Fruit fly (Drosophila melanogaster) whole organism, embryonic: ENCODE measurements around the gene CG15337.

Experiments used
- Asciz ChIP-seq: fragments of 200-800 bp; sonication (Bioruptor generic); optimal IDR thresholded peaks from 2 replicates; lab custom pipeline; 2017; ENCODE audit warnings: missing biosample characterization, mild to moderate bottlenecking, missing genetic modification characterization, missing genetic modification reagents
- B-H1 ChIP-seq: fragments of 200-800 bp; sonication (Bioruptor generic); IDR thresholded peaks from 3 replicates; pipeline ENCODE4 v1.3.6; 2022; ENCODE audit warnings: missing biosample characterization, missing genetic modification characterization
- BtbVII ChIP-seq: fragments of 200-800 bp; sonication (Bioruptor generic); optimal IDR thresholded peaks from 3 replicates; lab custom pipeline; 2017; ENCODE audit warnings: missing biosample characterization, mild to moderate bottlenecking, missing genetic modification characterization
- CG10959 ChIP-seq: fragments of 200-800 bp; sonication (Bioruptor generic); IDR thresholded peaks from 2 replicates; pipeline ENCODE4 v1.3.6; 2022; ENCODE audit warnings: missing biosample characterization, missing genetic modification characterization
- CG15479 ChIP-seq: fragments of 200-800 bp; sonication (Bioruptor generic); optimal IDR thresholded peaks from 3 replicates; lab custom pipeline; 2019; ENCODE audit warnings: missing biosample characterization, mild to moderate bottlenecking, missing genetic modification characterization, moderate library complexity
- CG1602 ChIP-seq: fragments of 200-800 bp; sonication (Bioruptor generic); optimal IDR thresholded peaks from 3 replicates; lab custom pipeline; 2016; ENCODE audit warnings: missing biosample characterization, missing genetic modification characterization
- CG17802 ChIP-seq: fragments of 200-800 bp; sonication (Bioruptor generic); optimal IDR thresholded peaks from 2 replicates; lab custom pipeline; 2018; ENCODE audit warnings: missing biosample characterization, mild to moderate bottlenecking, missing genetic modification characterization, moderate library complexity
- CG18262 ChIP-seq: fragments of 200-800 bp; optimal IDR thresholded peaks from 3 replicates; lab custom pipeline; 2019; ENCODE audit warnings: missing biosample characterization, mild to moderate bottlenecking, missing genetic modification characterization, moderate library complexity
- CG2875 ChIP-seq: fragments of 200-800 bp; sonication (Bioruptor generic); optimal IDR thresholded peaks from 2 replicates; lab custom pipeline; 2017; ENCODE audit warnings: missing biosample characterization, mild to moderate bottlenecking, missing genetic modification characterization, missing genetic modification reagents
- CG34224 ChIP-seq: fragments of 200-800 bp; sonication (Bioruptor generic); IDR thresholded peaks from 3 replicates; pipeline ENCODE4 v1.3.6; 2022; ENCODE audit warnings: missing biosample characterization, missing genetic modification characterization; ENCODE audit not compliant: partially characterized antibody
- CG4328 ChIP-seq: fragments of 200-800 bp; sonication (Bioruptor generic); optimal IDR thresholded peaks from 3 replicates; lab custom pipeline; 2017; ENCODE audit warnings: missing biosample characterization, missing genetic modification reagents, missing genetic modification characterization
- CG4820 ChIP-seq: fragments of 200-800 bp; sonication (Bioruptor generic); optimal IDR thresholded peaks from 3 replicates; lab custom pipeline; 2016; ENCODE audit warnings: missing biosample characterization, missing genetic modification characterization
- CG6272 ChIP-seq: fragments of 200-800 bp; sonication (Bioruptor generic); IDR thresholded peaks from 2 replicates; pipeline ENCODE4 v1.3.6; 2022; ENCODE audit warnings: missing biosample characterization, missing genetic modification characterization
- CG6654 ChIP-seq: fragments of 200-800 bp; sonication (Bioruptor generic); optimal IDR thresholded peaks from 2 replicates; lab custom pipeline; 2017; ENCODE audit warnings: missing biosample characterization, mild to moderate bottlenecking, missing genetic modification characterization
- CG8388 ChIP-seq: fragments of 200-800 bp; sonication (Bioruptor generic); optimal IDR thresholded peaks from 2 replicates; lab custom pipeline; 2019; ENCODE audit warnings: missing biosample characterization, mild to moderate bottlenecking, missing genetic modification characterization, moderate library complexity
- CG9215 ChIP-seq: fragments of 200-800 bp; sonication (Bioruptor generic); IDR thresholded peaks from 2 replicates; pipeline ENCODE4 v1.3.6; 2022; ENCODE audit warnings: missing biosample characterization, missing genetic modification characterization
- CrebB ChIP-seq: fragments of 200-800 bp; sonication (Bioruptor generic); optimal IDR thresholded peaks from 3 replicates; lab custom pipeline; 2018; ENCODE audit warnings: missing biosample characterization, mild to moderate bottlenecking, missing genetic modification characterization
- Dip2 ChIP-seq: fragments of 200-800 bp; sonication (Bioruptor generic); IDR thresholded peaks from 2 replicates; pipeline ENCODE4 v1.3.6; 2022; ENCODE audit warnings: missing biosample characterization, missing genetic modification characterization
- E2f1 ChIP-seq: fragments of 200-800 bp; sonication (Bioruptor generic); IDR thresholded peaks from 2 replicates; pipeline ENCODE4 v1.3.6; 2022; ENCODE audit warnings: missing biosample characterization, missing genetic modification characterization
- ERR ChIP-seq: fragments of 200-800 bp; sonication (Bioruptor generic); optimal IDR thresholded peaks from 2 replicates; lab custom pipeline; 2016; ENCODE audit warnings: missing biosample characterization, missing genetic modification characterization
- GATAe ChIP-seq: fragments of 200-800 bp; sonication (Bioruptor generic); conservative IDR thresholded peaks from 2 replicates; pipeline ENCODE4 v1.3.6; 2022; ENCODE audit warnings: missing biosample characterization, missing genetic modification characterization
- HHEX ChIP-seq: fragments of 200-800 bp; sonication (Bioruptor generic); optimal IDR thresholded peaks from 3 replicates; lab custom pipeline; 2017; ENCODE audit warnings: missing biosample characterization, mild to moderate bottlenecking, missing genetic modification characterization, missing genetic modification reagents
- NfI ChIP-seq: fragments of 200-800 bp; sonication (Bioruptor generic); optimal IDR thresholded peaks from 3 replicates; lab custom pipeline; 2018; ENCODE audit warnings: missing biosample characterization, mild to moderate bottlenecking, missing genetic modification characterization, moderate library complexity
- Side ChIP-seq: fragments of 200-800 bp; sonication (Bioruptor generic); optimal IDR thresholded peaks from 2 replicates; lab custom pipeline; 2016; ENCODE audit warnings: missing biosample characterization, missing genetic modification characterization
- Spps ChIP-seq: fragments of 200-800 bp; sonication (Bioruptor generic); optimal IDR thresholded peaks from 2 replicates; lab custom pipeline; 2018; ENCODE audit warnings: missing biosample characterization, mild to moderate bottlenecking, missing genetic modification characterization
- Trl ChIP-seq, 3 experiments: fragments of >200 bp in 2 of 3; fragments of 200-800 bp in 1 of 3; sonication (Bioruptor generic) in 1 of 3; optimal IDR thresholded peaks; 2 replicates in 1 of 3; 3 replicates in 2 of 3; lab custom pipeline; 2016 to 2017; ENCODE audit warnings: missing biosample characterization in 1 of 3, missing genetic modification characterization in 1 of 3
- ash1 ChIP-seq: fragments of 200-800 bp; sonication (Bioruptor generic); optimal IDR thresholded peaks from 2 replicates; lab custom pipeline; 2018; ENCODE audit warnings: missing biosample characterization, mild to moderate bottlenecking, missing genetic modification characterization
- bigmax ChIP-seq: fragments of 200-800 bp; sonication (Bioruptor generic); optimal IDR thresholded peaks from 2 replicates; lab custom pipeline; 2018; ENCODE audit warnings: missing biosample characterization, mild to moderate bottlenecking, missing genetic modification characterization
- bsh ChIP-seq, 2 experiments: fragments of 200-800 bp; sonication (Bioruptor generic); optimal IDR thresholded peaks; 2 replicates each; lab custom pipeline; 2017 to 2018; ENCODE audit warnings: mild to moderate bottlenecking in 2 of 2, missing biosample characterization in 2 of 2, missing genetic modification characterization in 2 of 2, moderate library complexity in 1 of 2
- dysf ChIP-seq: fragments of 200-800 bp; sonication (Bioruptor generic); IDR thresholded peaks from 3 replicates; pipeline ENCODE4 v1.3.6; 2022; ENCODE audit warnings: missing biosample characterization, missing genetic modification characterization
- eve ChIP-seq, 2 experiments: fragments of >200 bp; optimal IDR thresholded peaks; 2 replicates each; lab custom pipeline; 2017; ENCODE audit warnings: missing biosample characterization in 2 of 2, missing genetic modification characterization in 2 of 2
- exex ChIP-seq: fragments of 200-800 bp; sonication (Bioruptor generic); optimal IDR thresholded peaks from 4 replicates; lab custom pipeline; 2018; ENCODE audit warnings: missing biosample characterization, mild to moderate bottlenecking, missing genetic modification characterization, moderate library complexity
- gcm ChIP-seq: fragments of 200-800 bp; sonication (Bioruptor generic); optimal IDR thresholded peaks from 2 replicates; lab custom pipeline; 2019; ENCODE audit warnings: missing biosample characterization, mild to moderate bottlenecking, missing genetic modification characterization, moderate library complexity
- gsb ChIP-seq: fragments of 200-800 bp; sonication (Bioruptor generic); IDR thresholded peaks from 2 replicates; pipeline ENCODE4 v1.3.6; 2022; ENCODE audit warnings: missing biosample characterization, missing genetic modification characterization
- hb ChIP-seq: fragments of 200-800 bp; sonication (Bioruptor generic); IDR thresholded peaks from 3 replicates; pipeline ENCODE4 v1.3.6; 2022; ENCODE audit warnings: missing biosample characterization, missing genetic modification characterization; ENCODE audit not compliant: partially characterized antibody
- hbn ChIP-seq: fragments of 200-800 bp; sonication (Bioruptor generic); IDR thresholded peaks from 2 replicates; pipeline ENCODE4 v1.3.6; 2022; ENCODE audit warnings: missing biosample characterization, missing genetic modification characterization; ENCODE audit not compliant: partially characterized antibody
- hth ChIP-seq: fragments of >200 bp; optimal IDR thresholded peaks from 2 replicates; lab custom pipeline; 2017; ENCODE audit warnings: inconsistent platforms
- inv ChIP-seq: fragments of 200-800 bp; sonication (Bioruptor generic); IDR thresholded peaks from 2 replicates; pipeline ENCODE4 v1.3.6; 2022; ENCODE audit warnings: missing biosample characterization, missing genetic modification characterization; ENCODE audit not compliant: partially characterized antibody
- oc ChIP-seq: fragments of 200-800 bp; sonication (Bioruptor generic); optimal IDR thresholded peaks from 2 replicates; lab custom pipeline; 2018; ENCODE audit warnings: missing biosample characterization, mild to moderate bottlenecking, missing genetic modification characterization, moderate library complexity
- pfk ChIP-seq: fragments of 200-800 bp; sonication (Bioruptor generic); optimal IDR thresholded peaks from 2 replicates; lab custom pipeline; 2018; ENCODE audit warnings: missing biosample characterization, mild to moderate bottlenecking, missing genetic modification characterization, moderate library complexity
- phol ChIP-seq: fragments of 200-800 bp; sonication (Bioruptor generic); optimal IDR thresholded peaks from 3 replicates; lab custom pipeline; 2018; ENCODE audit warnings: missing biosample characterization, mild to moderate bottlenecking, missing genetic modification characterization, moderate library complexity
- prd ChIP-seq, 3 experiments: fragments of >200 bp in 2 of 3; fragments of 200-800 bp in 1 of 3; sonication (Bioruptor generic) in 1 of 3; optimal IDR thresholded peaks in 2 of 3; IDR thresholded peaks in 1 of 3; 2 replicates in 2 of 3; 3 replicates in 1 of 3; pipeline versions ENCODE4 v1.3.6 to Lab custom; 2017 to 2022; ENCODE audit warnings: missing biosample characterization in 1 of 3, missing genetic modification characterization in 1 of 3
- row ChIP-seq: fragments of 200-800 bp; sonication (Bioruptor generic); IDR thresholded peaks from 3 replicates; pipeline ENCODE4 v1.3.6; 2022; ENCODE audit warnings: missing biosample characterization, missing genetic modification characterization
- schlank ChIP-seq: fragments of 200-800 bp; sonication (Bioruptor generic); optimal IDR thresholded peaks from 2 replicates; lab custom pipeline; 2018; ENCODE audit warnings: missing biosample characterization, mild to moderate bottlenecking, missing genetic modification characterization
- so ChIP-seq: fragments of 200-800 bp; sonication (Bioruptor generic); IDR thresholded peaks from 3 replicates; pipeline ENCODE4 v1.3.6; 2022; ENCODE audit warnings: missing biosample characterization, missing genetic modification characterization
- sqz ChIP-seq: fragments of 200-800 bp; sonication (Bioruptor generic); optimal IDR thresholded peaks from 3 replicates; lab custom pipeline; 2018; ENCODE audit warnings: missing biosample characterization, mild to moderate bottlenecking, missing genetic modification characterization
- unpg ChIP-seq: fragments of 200-800 bp; sonication (Bioruptor generic); optimal IDR thresholded peaks from 3 replicates; lab custom pipeline; 2018; ENCODE audit warnings: missing biosample characterization, mild to moderate bottlenecking, missing genetic modification characterization, moderate library complexity
- usp ChIP-seq: fragments of >200 bp; optimal IDR thresholded peaks from 2 replicates; lab custom pipeline; 2017; ENCODE audit warnings: missing biosample characterization, missing genetic modification characterization
- z ChIP-seq: fragments of 200-800 bp; sonication (Bioruptor generic); IDR thresholded peaks from 3 replicates; pipeline ENCODE4 v1.3.6; 2022; ENCODE audit warnings: missing biosample characterization, missing genetic modification characterization
- zfh1 ChIP-seq: fragments of 200-800 bp; sonication (Bioruptor generic); IDR thresholded peaks from 3 replicates; pipeline ENCODE4 v1.3.6; 2022; ENCODE audit warnings: missing biosample characterization, missing genetic modification characterization

Gene CG15337

dm6 chrX:8126149-8126548 is 33.7 kb upstream of the CG15337 start (continued):
- no peak for TF ChIP-seq z
- TF ChIP-seq inv (GFP tag; lab: Robert Waterston, UW) = no peak
- TF ChIP-seq zfh1 (GFP tag; lab: Robert Waterston, UW) = peak; percentile 82
- TF ChIP-seq hth (lab: Kevin White, UChicago) = no peak
- no peak for TF ChIP-seq CG34224 (GFP tag; lab: Robert Waterston, UW)
- TF ChIP-seq NfI (GFP tag; lab: Kevin White, UChicago) = peak; percentile 32
- TF ChIP-seq CG9215 (GFP tag; lab: Robert Waterston, UW) = no peak
- TF ChIP-seq B-H1 (GFP tag; lab: Robert Waterston, UW) = 0 out of 3 replicates have a peak, but pooled peaks have one; percentile 32
- TF ChIP-seq HHEX (GFP tag; lab: Kevin White, UChicago) = peak; percentile 17
- TF ChIP-seq gsb (GFP tag; lab: Robert Waterston, UW) = no peak
- TF ChIP-seq Asciz (GFP tag; lab: Kevin White, UChicago) = peak; percentile 49
- peak; percentile 78 for TF ChIP-seq phol
- peak; percentile 32 for TF ChIP-seq Spps
- no peak for TF ChIP-seq ERR (GFP tag; lab: Kevin White, UChicago)
- no peak for TF ChIP-seq Dip2 (GFP tag; lab: Robert Waterston, UW)
- TF ChIP-seq sqz (GFP tag; lab: Kevin White, UChicago) = no peak
- peak; percentile 53 for TF ChIP-seq CG4820 (GFP tag; lab: Kevin White, UChicago)
- no peak for TF ChIP-seq Side
- no peak for TF ChIP-seq CG15479 (GFP tag; lab: Kevin White, UChicago)
- no peak for TF ChIP-seq pfk (GFP tag; lab: Kevin White, UChicago)
- peak; percentile 50 for TF ChIP-seq CG1602
- no peak for TF ChIP-seq eve (GFP tag; optimal IDR thresholded peaks at IDR 0.05; lab: Kevin White, UChicago)
- no peak for TF ChIP-seq ash1 (GFP tag; lab: Kevin White, UChicago)
- peak; percentile 28 for TF ChIP-seq CG17802 (tag; lab: Kevin White, UChicago)
- TF ChIP-seq E2f1 = peak; percentile 43
- no peak for TF ChIP-seq hb (GFP tag; lab: Robert Waterston, UW)
- TF ChIP-seq GATAe (GFP tag; lab: Robert Waterston, UW) = no peak
- peak; percentile 67 for TF ChIP-seq row (GFP tag; lab: Robert Waterston, UW)
- TF ChIP-seq bigmax (GFP tag; lab: Kevin White, UChicago) = no peak
- no peak for TF ChIP-seq schlank (tag; lab: Kevin White, UChicago)
- no peak for TF ChIP-seq CrebB (tag; lab: Kevin White, UChicago)
- TF ChIP-seq so (GFP tag; lab: Robert Waterston, UW) = no peak
- TF ChIP-seq gcm (GFP tag; lab: Kevin White, UChicago) = peak; percentile 40
- TF ChIP-seq CG6272 (GFP tag; lab: Robert Waterston, UW) = no peak
- TF ChIP-seq exex (tag; lab: Kevin White, UChicago) = no peak
- peak; percentile 74 for TF ChIP-seq oc (tag; lab: Kevin White, UChicago)
- peak; percentile 80 for TF ChIP-seq CG18262 (tag; lab: Kevin White, UChicago)
- TF ChIP-seq Trl (optimal IDR thresholded peaks at IDR 0.05; lab: Kevin White, UChicago) = no peak
- TF ChIP-seq Trl (GFP tag; optimal IDR thresholded peaks at IDR 0.05; lab: Kevin White, UChicago) = peak; percentile 21
- no peak for TF ChIP-seq hbn (GFP tag; lab: Robert Waterston, UW)
- TF ChIP-seq prd (optimal IDR thresholded peaks at IDR 0.05; lab: Kevin White, UChicago) = no peak
- TF ChIP-seq prd (GFP tag; IDR thresholded peaks at IDR 0.05; lab: Robert Waterston, UW) = peak; percentile 85
- peak; percentile 70 for TF ChIP-seq CG2875 (GFP tag; lab: Kevin White, UChicago)
- peak; percentile 74 for TF ChIP-seq CG8388 (GFP tag; lab: Kevin White, UChicago)
- no peak for TF ChIP-seq CG4328 (GFP tag; lab: Kevin White, UChicago)
- TF ChIP-seq CG10959 = peak; percentile 45; the same call in 1 of the 2 replicates
- no peak for TF ChIP-seq BtbVII
- TF ChIP-seq usp = no peak
- TF ChIP-seq dysf (GFP tag; lab: Robert Waterston, UW) = no peak
- peak in 1 of 2 experiments; percentile 88 for TF ChIP-seq bsh (GFP tag; optimal IDR thresholded peaks at IDR 0.05; lab: Kevin White, UChicago)
- TF ChIP-seq unpg (GFP tag; lab: Kevin White, UChicago) = peak; percentile 73
- peak; percentile 8 for TF ChIP-seq CG6654 (GFP tag; lab: Kevin White, UChicago)
